Fruit fly (Drosophila melanogaster) whole organism, embryonic: ENCODE data around the gene Sclp.
A peak's percentile ranks its signal among the peaks of the same experiment; 100 is the strongest.

Source experiments
- Bgb ChIP-seq: fragments of 200-800 bp; sonication (Bioruptor generic); IDR thresholded peaks from 2 replicates; pipeline ENCODE4 v1.3.6; 2022; ENCODE audit warnings: missing biosample characterization, missing genetic modification characterization; ENCODE audit not compliant: partially characterized antibody
- CG10147 ChIP-seq: fragments of 200-800 bp; sonication (Bioruptor generic); optimal IDR thresholded peaks from 2 replicates; lab custom pipeline; 2019; ENCODE audit warnings: missing biosample characterization, mild to moderate bottlenecking, missing genetic modification characterization, moderate library complexity
- CG10979 ChIP-seq: fragments of 200-800 bp; sonication (Bioruptor generic); optimal IDR thresholded peaks from 2 replicates; lab custom pipeline; 2018; ENCODE audit warnings: missing biosample characterization, mild to moderate bottlenecking, missing genetic modification characterization, moderate library complexity
- CG11456 ChIP-seq: fragments of 200-800 bp; sonication (Bioruptor generic); IDR thresholded peaks from 3 replicates; pipeline ENCODE4 v1.3.6; 2022; ENCODE audit warnings: missing biosample characterization, missing genetic modification characterization
- CG12391 ChIP-seq: fragments of 200-800 bp; sonication (Bioruptor generic); optimal IDR thresholded peaks from 3 replicates; lab custom pipeline; 2018; ENCODE audit warnings: missing biosample characterization, mild to moderate bottlenecking, missing genetic modification characterization, moderate library complexity
- CG12659 ChIP-seq: fragments of 200-800 bp; sonication (Bioruptor generic); optimal IDR thresholded peaks from 3 replicates; lab custom pipeline; 2017; ENCODE audit warnings: mild to moderate bottlenecking, missing biosample characterization, missing genetic modification reagents, missing genetic modification characterization
- CG12942 ChIP-seq: fragments of 200-800 bp; sonication (Bioruptor generic); optimal IDR thresholded peaks from 3 replicates; lab custom pipeline; 2016; ENCODE audit warnings: missing biosample characterization, missing genetic modification characterization
- CG13287 ChIP-seq: fragments of 200-800 bp; sonication (Bioruptor generic); IDR thresholded peaks from 2 replicates; pipeline ENCODE4 v1.3.6; 2022; ENCODE audit warnings: missing biosample characterization, missing genetic modification characterization; ENCODE audit not compliant: partially characterized antibody
- CG17328 ChIP-seq: fragments of 200-800 bp; sonication (Bioruptor generic); IDR thresholded peaks from 2 replicates; pipeline ENCODE4 v1.3.6; 2022; ENCODE audit warnings: missing biosample characterization, missing genetic modification characterization
- CG17912 ChIP-seq: fragments of 200-800 bp; sonication (Bioruptor generic); optimal IDR thresholded peaks from 2 replicates; lab custom pipeline; 2018; ENCODE audit warnings: missing biosample characterization, mild to moderate bottlenecking, missing genetic modification characterization
- CG18262 ChIP-seq: fragments of 200-800 bp; optimal IDR thresholded peaks from 3 replicates; lab custom pipeline; 2019; ENCODE audit warnings: missing biosample characterization, mild to moderate bottlenecking, missing genetic modification characterization, moderate library complexity
- CG18476 ChIP-seq: fragments of 200-800 bp; sonication (Bioruptor generic); optimal IDR thresholded peaks from 2 replicates; lab custom pipeline; 2016; ENCODE audit warnings: missing biosample characterization, mild to moderate bottlenecking, missing genetic modification characterization
- CG2129 ChIP-seq: fragments of 200-800 bp; sonication (Bioruptor generic); IDR thresholded peaks from 2 replicates; pipeline ENCODE4 v1.3.6; 2022; ENCODE audit warnings: missing biosample characterization, missing genetic modification characterization; ENCODE audit not compliant: partially characterized antibody
- CG32532 ChIP-seq: fragments of 200-800 bp; sonication (Bioruptor generic); IDR thresholded peaks from 2 replicates; pipeline ENCODE4 v1.3.6; 2022; ENCODE audit warnings: missing biosample characterization, missing genetic modification characterization
- CG33213 ChIP-seq: fragments of 200-800 bp; sonication (Bioruptor generic); optimal IDR thresholded peaks from 3 replicates; lab custom pipeline; 2016; ENCODE audit warnings: missing biosample characterization, missing genetic modification characterization
- CG4617 ChIP-seq: fragments of 200-800 bp; sonication (Bioruptor generic); optimal IDR thresholded peaks from 3 replicates; lab custom pipeline; 2016; ENCODE audit warnings: missing biosample characterization, missing genetic modification characterization, borderline replicate concordance
- CG4707 ChIP-seq: fragments of 200-800 bp; sonication (Bioruptor generic); optimal IDR thresholded peaks from 2 replicates; lab custom pipeline; 2018; ENCODE audit warnings: missing biosample characterization, mild to moderate bottlenecking, missing genetic modification characterization, moderate library complexity
- CG4854 ChIP-seq: fragments of 200-800 bp; sonication (Bioruptor generic); optimal IDR thresholded peaks from 2 replicates; lab custom pipeline; 2016; ENCODE audit warnings: missing biosample characterization, missing genetic modification characterization, inconsistent platforms
- CG7745 ChIP-seq: fragments of 200-800 bp; sonication (Bioruptor generic); optimal IDR thresholded peaks from 2 replicates; lab custom pipeline; 2018; ENCODE audit warnings: missing biosample characterization, mild to moderate bottlenecking, missing genetic modification characterization, moderate library complexity
- CG8388 ChIP-seq: fragments of 200-800 bp; sonication (Bioruptor generic); optimal IDR thresholded peaks from 2 replicates; lab custom pipeline; 2019; ENCODE audit warnings: missing biosample characterization, mild to moderate bottlenecking, missing genetic modification characterization, moderate library complexity
- CG8944 ChIP-seq: fragments of 200-800 bp; sonication (Bioruptor generic); optimal IDR thresholded peaks from 3 replicates; lab custom pipeline; 2016; ENCODE audit warnings: missing biosample characterization, missing genetic modification characterization
- D ChIP-seq, 2 experiments: fragments of 200-800 bp in 1 of 2; fragments of >200 bp in 1 of 2; sonication (Bioruptor generic) in 1 of 2; optimal IDR thresholded peaks; 2 replicates in 1 of 2; 3 replicates in 1 of 2; lab custom pipeline; 2017; ENCODE audit warnings: mild to moderate bottlenecking in 1 of 2, missing biosample characterization in 1 of 2, missing genetic modification characterization in 1 of 2, missing genetic modification reagents in 1 of 2
- E2f2 ChIP-seq: fragments of 200-800 bp; sonication (Bioruptor generic); IDR thresholded peaks from 2 replicates; pipeline ENCODE4 v1.3.6; 2022; ENCODE audit warnings: missing biosample characterization, missing genetic modification characterization
- Ets97D ChIP-seq: fragments of 200-800 bp; sonication (Bioruptor generic); optimal IDR thresholded peaks from 3 replicates; lab custom pipeline; 2016; ENCODE audit warnings: missing biosample characterization, missing genetic modification characterization
- GATAe ChIP-seq: fragments of 200-800 bp; sonication (Bioruptor generic); conservative IDR thresholded peaks from 2 replicates; pipeline ENCODE4 v1.3.6; 2022; ENCODE audit warnings: missing biosample characterization, missing genetic modification characterization
- HLH4C ChIP-seq: fragments of 200-800 bp; sonication (Bioruptor generic); IDR thresholded peaks from 3 replicates; pipeline ENCODE4 v1.3.6; 2022; ENCODE audit warnings: missing biosample characterization, missing genetic modification characterization; ENCODE audit not compliant: partially characterized antibody
- HLHmδ ChIP-seq: fragments of 200-800 bp; sonication (Bioruptor generic); optimal IDR thresholded peaks from 2 replicates; lab custom pipeline; 2018; ENCODE audit warnings: missing biosample characterization, mild to moderate bottlenecking, missing genetic modification characterization, moderate library complexity
- MBD-R2 ChIP-seq: fragments of 200-800 bp; sonication (Bioruptor generic); IDR thresholded peaks from 2 replicates; pipeline ENCODE4 v1.3.6; 2022; ENCODE audit warnings: missing biosample characterization, missing genetic modification characterization
- Med ChIP-seq: fragments of 200-800 bp; sonication (Bioruptor generic); peaks from one replicate; lab custom pipeline; 2016; ENCODE audit warnings: missing biosample characterization, missing genetic modification characterization, mild to moderate bottlenecking, inconsistent platforms, moderate library complexity
- Myb ChIP-seq: fragments of 200-800 bp; sonication (Bioruptor generic); optimal IDR thresholded peaks from 2 replicates; lab custom pipeline; 2016; ENCODE audit warnings: missing biosample characterization, missing genetic modification characterization
- NC2β ChIP-seq: fragments of 200-800 bp; sonication (Bioruptor generic); optimal IDR thresholded peaks from 2 replicates; lab custom pipeline; 2016; ENCODE audit warnings: missing biosample characterization, missing genetic modification characterization
- Rfx ChIP-seq: fragments of 200-800 bp; sonication (Bioruptor generic); IDR thresholded peaks from 2 replicates; pipeline ENCODE4 v1.3.6; 2022; ENCODE audit warnings: missing biosample characterization, missing genetic modification characterization
- Rx ChIP-seq: fragments of 200-800 bp; sonication (Bioruptor generic); IDR thresholded peaks from 2 replicates; pipeline ENCODE4 v1.3.6; 2022; ENCODE audit warnings: missing biosample characterization, missing genetic modification characterization
- Stat92E ChIP-seq, 3 experiments: fragments of >200 bp in 2 of 3; fragments of 200-800 bp in 1 of 3; sonication (Bioruptor generic) in 1 of 3; optimal IDR thresholded peaks; 2 replicates each; lab custom pipeline; 2017 to 2019; ENCODE audit warnings: missing biosample characterization in 3 of 3, missing genetic modification characterization in 3 of 3, mild to moderate bottlenecking in 1 of 3, moderate library complexity in 1 of 3
- amos ChIP-seq: fragments of 200-800 bp; sonication (Bioruptor generic); IDR thresholded peaks from 2 replicates; pipeline ENCODE4 v1.3.6; 2022; ENCODE audit warnings: missing biosample characterization, missing genetic modification characterization; ENCODE audit not compliant: partially characterized antibody
- cas ChIP-seq: fragments of 200-800 bp; sonication (Bioruptor generic); IDR thresholded peaks from 2 replicates; pipeline ENCODE4 v1.3.6; 2022; ENCODE audit warnings: missing biosample characterization, missing genetic modification characterization
- chn ChIP-seq: fragments of 200-800 bp; sonication (Bioruptor generic); optimal IDR thresholded peaks from 2 replicates; lab custom pipeline; 2016; ENCODE audit warnings: missing biosample characterization, missing genetic modification characterization
- ems ChIP-seq: fragments of 200-800 bp; sonication (Bioruptor generic); optimal IDR thresholded peaks from 3 replicates; lab custom pipeline; 2016; ENCODE audit warnings: missing biosample characterization, missing genetic modification characterization
- eyg ChIP-seq: fragments of 200-800 bp; sonication (Bioruptor generic); optimal IDR thresholded peaks from 3 replicates; lab custom pipeline; 2016; ENCODE audit warnings: missing biosample characterization, missing genetic modification characterization
- gem ChIP-seq: fragments of 200-800 bp; sonication (Bioruptor generic); optimal IDR thresholded peaks from 2 replicates; lab custom pipeline; 2019; ENCODE audit warnings: missing biosample characterization, mild to moderate bottlenecking, missing genetic modification characterization, moderate library complexity
- hbn ChIP-seq: fragments of 200-800 bp; sonication (Bioruptor generic); IDR thresholded peaks from 2 replicates; pipeline ENCODE4 v1.3.6; 2022; ENCODE audit warnings: missing biosample characterization, missing genetic modification characterization; ENCODE audit not compliant: partially characterized antibody
- ind ChIP-seq: fragments of 200-800 bp; sonication (Bioruptor generic); optimal IDR thresholded peaks from 3 replicates; lab custom pipeline; 2016; ENCODE audit warnings: missing biosample characterization, missing genetic modification characterization
- jumu ChIP-seq: fragments of 200-800 bp; sonication (Bioruptor generic); optimal IDR thresholded peaks from 3 replicates; lab custom pipeline; 2016; ENCODE audit warnings: missing biosample characterization, missing genetic modification characterization
- nmo ChIP-seq: fragments of 200-800 bp; sonication (Bioruptor generic); optimal IDR thresholded peaks from 2 replicates; lab custom pipeline; 2018; ENCODE audit warnings: missing biosample characterization, mild to moderate bottlenecking, missing genetic modification characterization, moderate library complexity
- row ChIP-seq: fragments of 200-800 bp; sonication (Bioruptor generic); IDR thresholded peaks from 3 replicates; pipeline ENCODE4 v1.3.6; 2022; ENCODE audit warnings: missing biosample characterization, missing genetic modification characterization
- slbo ChIP-seq: fragments of 200-800 bp; sonication (Bioruptor generic); IDR thresholded peaks from 2 replicates; pipeline ENCODE4 v1.3.6; 2022; ENCODE audit warnings: missing biosample characterization, missing genetic modification characterization
- sna ChIP-seq: fragments of 200-800 bp; sonication (Bioruptor generic); IDR thresholded peaks from 2 replicates; pipeline ENCODE4 v1.3.6; 2022; ENCODE audit warnings: missing biosample characterization, missing genetic modification characterization; ENCODE audit not compliant: partially characterized antibody
- tin ChIP-seq: fragments of 200-800 bp; sonication (Bioruptor generic); optimal IDR thresholded peaks from 3 replicates; lab custom pipeline; 2016; ENCODE audit warnings: missing biosample characterization, missing genetic modification characterization
- vvl ChIP-seq: fragments of 200-800 bp; sonication (Bioruptor generic); IDR thresholded peaks from 2 replicates; pipeline ENCODE4 v1.3.6; 2022; ENCODE audit warnings: missing biosample characterization, missing genetic modification characterization
- zfh2 ChIP-seq: fragments of 200-800 bp; sonication (Bioruptor generic); optimal IDR thresholded peaks from 2 replicates; lab custom pipeline; 2016; ENCODE audit warnings: missing biosample characterization, missing genetic modification characterization

Gene Sclp

DNA sequence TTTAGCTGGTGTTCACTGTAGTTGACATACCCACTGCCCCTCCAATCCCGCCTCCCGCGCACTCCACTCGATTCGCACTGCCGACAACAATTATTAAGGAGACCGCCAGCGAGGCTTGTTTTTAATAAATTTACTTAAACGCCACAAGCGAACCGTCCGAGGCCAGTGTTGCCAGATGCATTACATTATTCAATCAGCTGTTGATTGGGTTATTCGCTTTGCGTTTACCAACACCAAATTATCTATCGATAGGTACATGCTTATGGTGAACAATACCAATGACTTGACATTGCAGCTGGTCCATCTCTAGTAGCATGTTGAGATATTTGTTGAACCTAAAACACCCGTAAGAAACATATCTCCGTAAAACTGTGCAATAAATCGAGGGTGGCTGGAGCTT lies 37.5 kb downstream of the Sclp start, which contains the start of the genes CG10353 and SelG (continued):
- TF ChIP-seq CG33213 (GFP tag; lab: Kevin White, UChicago) (peak; percentile 57), Med (GFP tag; lab: Kevin White, UChicago) (peak; percentile 94), CG8944 (GFP tag; lab: Kevin White, UChicago) (peak; percentile 46), CG18476 (GFP tag; lab: Kevin White, UChicago) (no peak), hbn (peak; percentile 86), Ets97D (peak; percentile 65), vvl (GFP tag; lab: Robert Waterston, UW) (peak; percentile 64), CG32532 (no peak), MBD-R2 (peak; percentile 91), CG4617 (peak; percentile 71), D (optimal IDR thresholded peaks at IDR 0.05; lab: Kevin White, UChicago) (no peak), D (GFP tag; optimal IDR thresholded peaks at IDR 0.05; lab: Kevin White, UChicago) (no peak), ems (GFP tag; lab: Kevin White, UChicago) (peak; percentile 35), CG4707 (GFP tag; lab: Kevin White, UChicago) (no peak), E2f2 (GFP tag; lab: Robert Waterston, UW) (peak; percentile 46; the same call in 1 of the 2 replicates), CG8388 (GFP tag; lab: Kevin White, UChicago) (no peak), chn (GFP tag; lab: Kevin White, UChicago) (peak; percentile 30), CG2129 (GFP tag; lab: Robert Waterston, UW) (peak; percentile 52), HLHmδ (GFP tag; lab: Kevin White, UChicago) (no peak), CG12942 (GFP tag; lab: Kevin White, UChicago) (peak; percentile 36), CG18262 (tag; lab: Kevin White, UChicago) (peak; percentile 18), CG4854 (no peak), nmo (GFP tag; lab: Kevin White, UChicago) (peak; percentile 39), CG17912 (GFP tag; lab: Kevin White, UChicago) (no peak), CG17328 (GFP tag; lab: Robert Waterston, UW) (no peak), CG12659 (GFP tag; lab: Kevin White, UChicago) (peak; percentile 73), eyg (peak; percentile 38), CG7745 (tag; lab: Kevin White, UChicago) (no peak), ind (GFP tag; lab: Kevin White, UChicago) (peak; percentile 34), Rfx (GFP tag; lab: Robert Waterston, UW) (peak; percentile 59), NC2β (GFP tag; lab: Kevin White, UChicago) (peak; percentile 62), slbo (GFP tag; lab: Robert Waterston, UW) (peak; percentile 63), jumu (GFP tag; lab: Kevin White, UChicago) (peak; percentile 36), CG10147 (GFP tag; lab: Kevin White, UChicago) (no peak), cas (no peak), gem (peak; percentile 11), amos (GFP tag; lab: Robert Waterston, UW) (peak; percentile 89), CG12391 (peak; percentile 40), tin (peak; percentile 26), zfh2 (GFP tag; lab: Kevin White, UChicago) (peak; percentile 58), row (peak; percentile 58), Myb (peak; percentile 59), Bgb (GFP tag; lab: Robert Waterston, UW) (peak; percentile 90), CG10979 (tag; lab: Kevin White, UChicago) (no peak), CG11456 (GFP tag; lab: Robert Waterston, UW) (peak; percentile 54; the same call in 1 of the 3 replicates), sna (peak; percentile 76), GATAe (GFP tag; lab: Robert Waterston, UW) (no peak), CG13287 (peak; percentile 90), Rx (no peak), Stat92E (GFP tag; optimal IDR thresholded peaks at IDR 0.05; lab: Kevin White, UChicago) (no peak), HLH4C (GFP tag; lab: Robert Waterston, UW) (peak; percentile 70)
